Fruit fly (Drosophila melanogaster) Kc167 (cell line): Measurements from ENCODE around the gene Dr.

Experiments used
- Myc ChIP-seq: fragments of >200 bp; optimal IDR thresholded peaks from 2 replicates; lab custom pipeline; 2017; ENCODE audit warnings: missing external identifiers
- Sin3A ChIP-seq: fragments of >200 bp; optimal IDR thresholded peaks from 2 replicates; lab custom pipeline; 2018; ENCODE audit warnings: missing external identifiers
- h ChIP-seq: fragments of >200 bp; optimal IDR thresholded peaks from 3 replicates; lab custom pipeline; 2018; ENCODE audit warnings: missing external identifiers
- insv ChIP-seq: fragments of >200 bp; optimal IDR thresholded peaks from 3 replicates; lab custom pipeline; 2018; ENCODE audit warnings: missing external identifiers
- psq ChIP-seq: fragments of >200 bp; optimal IDR thresholded peaks from 2 replicates; lab custom pipeline; 2017; ENCODE audit warnings: missing external identifiers
- ttk ChIP-seq: sonication (Bioruptor generic); optimal IDR thresholded peaks from 2 replicates; lab custom pipeline; 2017; ENCODE audit warnings: missing external identifiers

DNA sequence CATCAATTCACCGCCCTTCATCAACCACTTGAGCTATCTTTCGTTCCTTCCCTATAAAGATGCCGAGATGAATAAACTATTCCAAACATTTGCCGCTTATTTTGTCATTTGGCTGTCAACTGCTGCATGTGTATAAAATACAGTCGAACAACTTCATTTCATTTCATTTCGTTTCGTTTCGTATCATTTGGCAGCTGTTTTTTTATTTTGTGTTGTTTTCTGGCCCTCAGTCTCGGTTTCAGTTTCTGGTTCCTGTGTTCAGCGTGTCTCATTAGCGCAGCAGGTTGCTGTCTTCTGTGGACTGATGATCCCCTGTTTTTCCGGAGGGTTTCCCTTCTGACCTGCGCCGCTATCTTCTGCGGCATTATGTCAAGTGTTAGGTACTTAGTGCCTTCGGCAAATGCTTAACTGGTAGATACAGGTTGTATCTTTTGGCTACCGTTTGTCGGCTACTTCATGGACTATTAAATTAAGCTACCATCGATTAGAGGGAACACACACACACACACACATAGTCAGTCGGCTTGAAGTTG, 3.3 kb downstream of the Dr start:
- TF ChIP-seq h (no peak), Myc (lab: Kevin White, UChicago) (no peak), Sin3A (no peak), psq (no peak), insv (lab: Kevin White, UChicago) (no peak), ttk (lab: Kevin White, UChicago) (no peak)
